Comparison of ENCODE assay signal across 2 fruit fly cellular contexts in genomic region chr2L:7660087-7660486, dm6.
TF ChIP-seq lines count a peak whose summit lies in the region.

No protein-coding gene starts in this region.

- no peak for TF ChIP-seq CTCF in whole organism, embryonic (GFP tag; optimal IDR thresholded peaks at IDR 0.05; lab: Kevin White, UChicago)

TF ChIP-seq in whole organism, embryonic, 481 proteins besides CTCF, POLR2A, EP300 and RAD21:
- TF ChIP-seq phol (tag; optimal IDR thresholded peaks at IDR 0.05; lab: Kevin White, UChicago) (peak; percentile 43), CG18619 (GFP tag; optimal IDR thresholded peaks at IDR 0.05; lab: Kevin White, UChicago) (peak; percentile 6), sens (GFP tag; lab: Kevin White, UChicago) (peak; percentile 62), eve (GFP tag; optimal IDR thresholded peaks at IDR 0.05; lab: Kevin White, UChicago) (peak in 1 of 2 experiments; percentile 28), rib (GFP tag; IDR thresholded peaks at IDR 0.05; lab: Robert Waterston, UW) (no peak), Gsc (GFP tag; IDR thresholded peaks at IDR 0.05; lab: Robert Waterston, UW) (peak; percentile 26; the same call in 1 of the 2 replicates), CG3281 (GFP tag; optimal IDR thresholded peaks at IDR 0.05; lab: Kevin White, UChicago) (no peak), Xbp1 (GFP tag; optimal IDR thresholded peaks at IDR 0.05; lab: Kevin White, UChicago) (peak; percentile 18), CG7556 (GFP tag; optimal IDR thresholded peaks at IDR 0.05; lab: Kevin White, UChicago) (no peak), CG14667 (GFP tag; IDR thresholded peaks at IDR 0.05; lab: Robert Waterston, UW) (no peak), ac (GFP tag; optimal IDR thresholded peaks at IDR 0.05; lab: Kevin White, UChicago) (no peak), CG6689 (GFP tag; IDR thresholded peaks at IDR 0.05; lab: Robert Waterston, UW) (peak; percentile 14; the same call in 1 of the 2 replicates), Meics (GFP tag; optimal IDR thresholded peaks at IDR 0.05; lab: Kevin White, UChicago) (peak; percentile 15), lmd (GFP tag; IDR thresholded peaks at IDR 0.05; lab: Robert Waterston, UW) (0 out of 2 replicates have a peak, but pooled peaks have one; percentile 20), CG15269 (tag; optimal IDR thresholded peaks at IDR 0.05; lab: Kevin White, UChicago) (peak; percentile 25), dmrt99B (tag; optimal IDR thresholded peaks at IDR 0.05; lab: Kevin White, UChicago) (no peak), CG2120 (GFP tag; optimal IDR thresholded peaks at IDR 0.05; lab: Kevin White, UChicago) (peak; percentile 43), row (GFP tag; IDR thresholded peaks at IDR 0.05; lab: Robert Waterston, UW) (peak; percentile 33; the same call in 1 of the 3 replicates), CG18599 (GFP tag; optimal IDR thresholded peaks at IDR 0.05; lab: Kevin White, UChicago) (peak; percentile 15), gem (tag; optimal IDR thresholded peaks at IDR 0.05; lab: Kevin White, UChicago) (peak; percentile 25), Ets65A (GFP tag; lab: Kevin White, UChicago) (peak; percentile 58), tup (GFP tag; optimal IDR thresholded peaks at IDR 0.05; lab: Kevin White, UChicago) (no peak), Ptx1 (GFP tag; IDR thresholded peaks at IDR 0.05; lab: Robert Waterston, UW) (0 out of 2 replicates have a peak, but pooled peaks have one; percentile 14)

TF ChIP-seq in whole organism, prepupa, 60 proteins besides CTCF, POLR2A, EP300 and RAD21:
- TF ChIP-seq CG32006 (GFP tag; optimal IDR thresholded peaks at IDR 0.05; lab: Kevin White, UChicago) = peak; percentile 2
- TF ChIP-seq Sox102F (GFP tag; optimal IDR thresholded peaks at IDR 0.05; lab: Kevin White, UChicago) = no peak
- TF ChIP-seq CG8119 (GFP tag; IDR thresholded peaks at IDR 0.05; lab: Robert Waterston, UW) = no peak
